Fruit fly (Drosophila melanogaster): ENCODE data around the gene CG32262.

Gene CG32262

DNA sequence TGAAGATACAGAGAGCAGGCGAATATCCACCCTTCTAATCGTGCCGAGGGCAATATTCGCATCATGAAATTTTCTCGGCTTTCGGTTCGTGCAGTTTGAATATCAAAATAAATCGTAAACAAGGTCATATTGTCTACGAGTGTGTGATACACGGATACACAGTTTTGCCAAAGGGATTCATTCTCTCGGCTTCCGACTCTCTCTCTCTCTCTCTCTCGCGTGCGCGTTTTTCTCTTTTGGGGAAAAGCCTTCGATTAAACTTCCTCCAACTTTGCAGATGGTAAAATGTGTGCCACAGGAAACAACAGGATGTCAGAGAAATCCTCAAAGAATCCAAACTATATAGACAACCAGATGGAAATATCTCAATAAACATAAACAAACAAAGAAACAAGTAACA lies 18.1 kb upstream of the CG32262 start (continued):
- TF ChIP-seq nerfin-1 (tag; optimal IDR thresholded peaks at IDR 0.05) (peak; percentile 15), CG18599 (GFP tag; optimal IDR thresholded peaks at IDR 0.05) (no peak), ap (GFP tag; IDR thresholded peaks at IDR 0.05) (no peak), HmgZ (tag; optimal IDR thresholded peaks at IDR 0.05) (no peak), seq (GFP tag; IDR thresholded peaks at IDR 0.05) (no peak), Stat92E (GFP tag; optimal IDR thresholded peaks at IDR 0.05) (no peak), inv (GFP tag; IDR thresholded peaks at IDR 0.05; ENCODE audit: partially characterized antibody) (no peak), vnd (GFP tag; IDR thresholded peaks at IDR 0.05; ENCODE audit: partially characterized antibody) (no peak), bsh (GFP tag; optimal IDR thresholded peaks at IDR 0.05) (no peak), scrt (GFP tag; optimal IDR thresholded peaks at IDR 0.05) (no peak), Hmx (GFP tag; optimal IDR thresholded peaks at IDR 0.05) (no peak), NFAT (GFP tag; IDR thresholded peaks at IDR 0.05) (no peak), pros (GFP tag; optimal IDR thresholded peaks at IDR 0.05) (peak; percentile 85), ftz-f1 (GFP tag; optimal IDR thresholded peaks at IDR 0.05) (no peak), Deaf1 (tag; optimal IDR thresholded peaks at IDR 0.05) (peak; percentile 87), fd3F (GFP tag; optimal IDR thresholded peaks at IDR 0.05) (no peak), Opbp (GFP tag; IDR thresholded peaks at IDR 0.05; ENCODE audit: partially characterized antibody) (0 out of 3 replicates have a peak, but pooled peaks have one; percentile 32), CG30020 (tag; optimal IDR thresholded peaks at IDR 0.05) (no peak), gfzf (GFP tag; optimal IDR thresholded peaks at IDR 0.05) (no peak), CG8944 (GFP tag; optimal IDR thresholded peaks at IDR 0.05) (no peak), CG7556 (GFP tag; optimal IDR thresholded peaks at IDR 0.05) (no peak), Antp (GFP tag; optimal IDR thresholded peaks at IDR 0.05) (no peak), Bgb (GFP tag; IDR thresholded peaks at IDR 0.05; ENCODE audit: partially characterized antibody) (0 out of 2 replicates have a peak, but pooled peaks have one; percentile 9), chif (GFP tag; optimal IDR thresholded peaks at IDR 0.05) (no peak), Adf1 (GFP tag; IDR thresholded peaks at IDR 0.05) (no peak), Ssrp (tag; optimal IDR thresholded peaks at IDR 0.05) (no peak), Lhr (GFP tag; optimal IDR thresholded peaks at IDR 0.05) (no peak), CG4707 (GFP tag; optimal IDR thresholded peaks at IDR 0.05) (no peak), hth (optimal IDR thresholded peaks at IDR 0.05) (no peak), CG12236 (GFP tag; optimal IDR thresholded peaks at IDR 0.05) (no peak), Trl (optimal IDR thresholded peaks at IDR 0.05) (peak; percentile 51 to 78), Trl (GFP tag; optimal IDR thresholded peaks at IDR 0.05) (no peak), fd102C (GFP tag; optimal IDR thresholded peaks at IDR 0.05) (no peak), CG2129 (GFP tag; IDR thresholded peaks at IDR 0.05; ENCODE audit: partially characterized antibody) (no peak), usp (GFP tag; optimal IDR thresholded peaks at IDR 0.05) (no peak)

DNA sequence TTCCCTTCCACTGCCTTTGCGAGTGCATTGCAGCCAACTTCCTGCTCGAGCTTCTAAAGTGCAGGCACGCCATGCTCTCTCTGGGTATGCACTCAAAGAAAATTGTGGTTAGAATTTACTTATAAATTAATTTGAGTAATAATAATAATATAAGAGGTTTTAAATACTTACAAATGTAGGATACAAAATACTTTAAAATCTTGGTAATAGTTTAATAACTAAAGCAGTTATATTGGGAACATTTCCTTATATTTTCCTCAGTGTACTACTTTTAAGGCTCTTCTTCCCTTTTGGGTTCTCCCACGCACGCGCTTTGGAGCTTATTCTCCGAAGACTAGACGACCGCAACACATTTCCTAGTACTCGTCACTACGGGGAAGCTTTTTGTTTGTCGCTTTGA lies 16.5 kb upstream of the CG32262 start:
- TF ChIP-seq CG2116 (GFP tag; optimal IDR thresholded peaks at IDR 0.05) (peak; percentile 39), Hr3 (GFP tag; optimal IDR thresholded peaks at IDR 0.05) (peak; percentile 80), chif (GFP tag; optimal IDR thresholded peaks at IDR 0.05) (peak; percentile 18 to 33), Doc3 (GFP tag; IDR thresholded peaks at IDR 0.05; ENCODE audit: partially characterized antibody) (no peak), pb (GFP tag; optimal IDR thresholded peaks at IDR 0.05) (no peak), slou (GFP tag; optimal IDR thresholded peaks at IDR 0.05) (peak; percentile 41), pfk (GFP tag; optimal IDR thresholded peaks at IDR 0.05) (no peak), Fer1 (GFP tag; optimal IDR thresholded peaks at IDR 0.05) (peak; percentile 94), CG30403 (GFP tag; optimal IDR thresholded peaks at IDR 0.05) (peak; percentile 76), Elba2 (GFP tag; optimal IDR thresholded peaks at IDR 0.05) (no peak), CG3065 (GFP tag; optimal IDR thresholded peaks at IDR 0.05) (no peak), D (optimal IDR thresholded peaks at IDR 0.05) (no peak), D (GFP tag; optimal IDR thresholded peaks at IDR 0.05) (peak; percentile 76), bab2 (GFP tag; optimal IDR thresholded peaks at IDR 0.05) (peak; percentile 23), CG4854 (GFP tag; optimal IDR thresholded peaks at IDR 0.05) (peak; percentile 11), run (tag; optimal IDR thresholded peaks at IDR 0.05) (peak; percentile 71), wdn (GFP tag; IDR thresholded peaks at IDR 0.05) (peak; percentile 72), CG7745 (tag; optimal IDR thresholded peaks at IDR 0.05) (no peak), Lhr (GFP tag; optimal IDR thresholded peaks at IDR 0.05) (peak; percentile 5)
